Worm (Caenorhabditis elegans) whole organism, L3 larva: ENCODE data around the gene rack-1.

Experiments used
- ZK546.5 ChIP-seq: sonication (generic microtip); optimal IDR thresholded peaks from 2 replicates; lab custom pipeline; 2017; ENCODE audit warnings: missing biosample characterization, missing genetic modification characterization
- aly-2 ChIP-seq: fragments of 150-350 bp; optimal IDR thresholded peaks from 2 replicates; lab custom pipeline; 2014; ENCODE audit warnings: missing biosample characterization, missing genetic modification characterization
- ama-1 ChIP-seq: fragments of 150-350 bp; optimal IDR thresholded peaks from 2 replicates; lab custom pipeline; 2018
- ceh-9 ChIP-seq: sonication (generic microtip); optimal IDR thresholded peaks from 2 replicates; lab custom pipeline; 2018; ENCODE audit warnings: missing biosample characterization, missing genetic modification characterization
- skn-1 ChIP-seq: fragments of 150-350 bp; optimal IDR thresholded peaks from 2 replicates; lab custom pipeline; 2014; ENCODE audit warnings: missing biosample characterization, missing genetic modification characterization
- ztf-4 ChIP-seq: fragments of 150-350 bp; optimal IDR thresholded peaks from 2 replicates; lab custom pipeline; 2014; ENCODE audit warnings: missing biosample characterization, missing genetic modification characterization

ce11 chrIV:10137804-10138203 is 38.7 kb upstream of the rack-1 start, which contains the start of gene K08F4.12:
- TF ChIP-seq ztf-4 (tag; lab: Kevin White, UChicago) = no peak
- no peak for TF ChIP-seq aly-2 (tag; lab: Kevin White, UChicago)
- TF ChIP-seq skn-1 (tag; lab: Kevin White, UChicago) = no peak
- TF ChIP-seq ceh-9 = no peak
- no peak for TF ChIP-seq ama-1 (lab: Kevin White, UChicago)
- TF ChIP-seq ZK546.5 = no peak
